Fruit fly (Drosophila melanogaster): ENCODE results near the gene CG31883.

Gene CG31883

DNA sequence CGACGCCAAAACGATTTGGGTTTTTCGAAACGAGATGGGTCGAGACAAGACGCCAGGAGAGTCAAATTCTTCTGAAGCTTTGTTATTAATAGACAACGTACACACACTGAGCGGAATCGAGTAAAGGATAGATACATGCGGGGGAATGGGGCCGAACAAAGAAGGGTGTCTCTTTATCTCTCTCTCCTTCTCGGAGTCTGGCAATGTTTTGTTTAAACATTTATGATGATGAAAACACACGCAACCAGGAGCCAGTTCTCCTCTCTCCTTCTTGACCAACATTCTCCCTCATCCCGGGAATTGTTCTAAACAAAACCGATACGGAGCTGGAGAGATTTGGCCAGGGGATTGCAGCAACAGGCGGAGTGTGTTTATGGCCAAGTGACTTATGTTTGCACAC is 29.5 kb downstream of the CG31883 start:
- TF ChIP-seq Mio (GFP tag; optimal IDR thresholded peaks at IDR 0.05) (no peak), Rel (GFP tag; optimal IDR thresholded peaks at IDR 0.05) (no peak), Rel (tag; optimal IDR thresholded peaks at IDR 0.05) (no peak), jim (GFP tag; optimal IDR thresholded peaks at IDR 0.05) (no peak), sv (GFP tag; optimal IDR thresholded peaks at IDR 0.05) (no peak), ey (GFP tag; optimal IDR thresholded peaks at IDR 0.05) (no peak), h (GFP tag; optimal IDR thresholded peaks at IDR 0.05) (no peak), lola (GFP tag; optimal IDR thresholded peaks at IDR 0.05) (no peak), pan (optimal IDR thresholded peaks at IDR 0.05) (no peak), usp (GFP tag; optimal IDR thresholded peaks at IDR 0.05) (no peak), N (GFP tag; optimal IDR thresholded peaks at IDR 0.05) (no peak), Hr78 (GFP tag; optimal IDR thresholded peaks at IDR 0.05) (no peak)

DNA sequence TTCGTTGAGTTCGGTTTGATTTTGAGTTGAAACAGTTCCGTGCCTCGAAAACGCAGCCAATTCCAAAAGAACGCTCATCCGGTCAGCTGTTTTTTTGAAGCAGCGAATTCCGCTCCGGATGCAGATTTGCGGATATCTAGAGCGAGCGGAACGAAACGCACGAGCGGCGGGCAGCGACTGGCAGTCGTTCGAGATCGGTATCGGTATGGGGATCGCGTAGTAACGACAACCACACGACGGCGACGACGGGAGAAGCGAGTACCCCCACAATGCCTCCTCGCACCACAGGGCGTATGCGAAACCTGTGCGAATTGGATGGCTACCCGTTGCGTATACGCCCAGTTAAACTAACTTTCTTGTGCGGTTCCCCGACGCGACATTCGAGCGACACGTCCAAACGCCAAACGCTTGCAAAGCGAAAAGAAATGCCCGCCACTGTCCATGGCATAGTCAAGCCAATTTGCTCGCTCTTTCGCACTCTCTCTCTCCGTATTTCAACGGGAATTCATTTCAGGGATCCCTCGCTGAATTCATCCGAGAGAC is 31.8 kb downstream of the CG31883 start:
- no peak for TF ChIP-seq pan (optimal IDR thresholded peaks at IDR 0.05)
- TF ChIP-seq GATAd (GFP tag; optimal IDR thresholded peaks at IDR 0.05) = no peak
- no peak for TF ChIP-seq jim (GFP tag; optimal IDR thresholded peaks at IDR 0.05)
- TF ChIP-seq Abd-B (GFP tag; optimal IDR thresholded peaks at IDR 0.05) = no peak
- no peak for TF ChIP-seq lola (GFP tag; optimal IDR thresholded peaks at IDR 0.05)
- TF ChIP-seq brk (GFP tag; optimal IDR thresholded peaks at IDR 0.05) = no peak
- TF ChIP-seq rgr (GFP tag; optimal IDR thresholded peaks at IDR 0.05) = no peak
- no peak for TF ChIP-seq dsf (GFP tag; optimal IDR thresholded peaks at IDR 0.05; ENCODE audit: borderline replicate concordance)
- TF ChIP-seq Hr78 (GFP tag; optimal IDR thresholded peaks at IDR 0.05) = no peak
- TF ChIP-seq tai (GFP tag; optimal IDR thresholded peaks at IDR 0.05) = no peak
- TF ChIP-seq N (GFP tag; optimal IDR thresholded peaks at IDR 0.05) = no peak
- TF ChIP-seq sv (GFP tag; optimal IDR thresholded peaks at IDR 0.05) = no peak
- TF ChIP-seq Sp1 (GFP tag; optimal IDR thresholded peaks at IDR 0.05) = no peak
- TF ChIP-seq foxo (GFP tag; optimal IDR thresholded peaks at IDR 0.05) = no peak
- TF ChIP-seq Rel (GFP tag; optimal IDR thresholded peaks at IDR 0.05) = no peak
- TF ChIP-seq Rel (tag; optimal IDR thresholded peaks at IDR 0.05) = no peak
- TF ChIP-seq Mio (GFP tag; optimal IDR thresholded peaks at IDR 0.05) = no peak
- TF ChIP-seq Jra (GFP tag; optimal IDR thresholded peaks at IDR 0.05) = no peak
- TF ChIP-seq Myc (optimal IDR thresholded peaks at IDR 0.05) = no peak

dm6 chr2L:9562713-9563112 is 34.4 kb downstream of the CG31883 start:
- no peak for TF ChIP-seq usp (GFP tag; optimal IDR thresholded peaks at IDR 0.05)
- TF ChIP-seq GATAd (GFP tag; optimal IDR thresholded peaks at IDR 0.05) = no peak
- no peak for TF ChIP-seq pan (optimal IDR thresholded peaks at IDR 0.05)
- no peak for TF ChIP-seq rgr (GFP tag; optimal IDR thresholded peaks at IDR 0.05)
- no peak for TF ChIP-seq Rel (GFP tag; optimal IDR thresholded peaks at IDR 0.05)
- no peak for TF ChIP-seq Rel (tag; optimal IDR thresholded peaks at IDR 0.05)
- no peak for TF ChIP-seq psq (GFP tag; optimal IDR thresholded peaks at IDR 0.05)
- TF ChIP-seq CG32264 (GFP tag; optimal IDR thresholded peaks at IDR 0.05) = no peak
- no peak for TF ChIP-seq fru (GFP tag; optimal IDR thresholded peaks at IDR 0.05)
- no peak for TF ChIP-seq OdsH (GFP tag; optimal IDR thresholded peaks at IDR 0.05)
- TF ChIP-seq N (GFP tag; optimal IDR thresholded peaks at IDR 0.05) = no peak
- no peak for TF ChIP-seq HLH106 (tag; optimal IDR thresholded peaks at IDR 0.05)
- TF ChIP-seq dmrt93B (GFP tag; optimal IDR thresholded peaks at IDR 0.05) = no peak

DNA sequence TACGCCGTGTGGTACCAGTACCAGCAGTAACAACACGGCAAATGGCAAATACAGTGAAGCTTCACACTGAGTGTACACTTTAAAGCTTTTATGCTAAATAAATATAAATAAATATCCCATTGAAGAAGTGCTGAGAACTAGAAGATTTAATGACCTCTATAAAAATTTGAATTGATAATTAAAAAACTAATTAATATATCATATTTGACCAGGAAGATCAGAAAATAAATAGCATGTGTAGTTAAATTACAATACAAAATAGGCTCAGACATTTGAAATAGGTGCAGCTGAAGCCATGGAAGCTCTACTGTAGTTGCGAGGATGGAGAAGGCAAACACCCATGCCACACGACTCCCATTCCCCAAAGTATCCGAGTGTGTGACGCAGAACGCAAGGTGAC is 36.2 kb downstream of the CG31883 start:
- no peak for TF ChIP-seq Mio (GFP tag; optimal IDR thresholded peaks at IDR 0.05)
- no peak for TF ChIP-seq Jra (GFP tag; optimal IDR thresholded peaks at IDR 0.05)
- TF ChIP-seq ey (GFP tag; optimal IDR thresholded peaks at IDR 0.05) = peak; percentile 19
- no peak for TF ChIP-seq CG9705 (GFP tag; optimal IDR thresholded peaks at IDR 0.05)
- no peak for TF ChIP-seq tai (GFP tag; optimal IDR thresholded peaks at IDR 0.05)
- TF ChIP-seq dl (GFP tag; optimal IDR thresholded peaks at IDR 0.05; ENCODE audit: insufficient read depth in 1 of 2, partially characterized antibody in 2 of 2) = no peak
- no peak for TF ChIP-seq usp (GFP tag; optimal IDR thresholded peaks at IDR 0.05)
- no peak for TF ChIP-seq Dfd (GFP tag; optimal IDR thresholded peaks at IDR 0.05)
- TF ChIP-seq Hnf4 (GFP tag; optimal IDR thresholded peaks at IDR 0.05) = no peak
- TF ChIP-seq Sp1 (GFP tag; optimal IDR thresholded peaks at IDR 0.05) = no peak
- TF ChIP-seq Hr83 (GFP tag; optimal IDR thresholded peaks at IDR 0.05; ENCODE audit: poor library complexity, severe bottlenecking) = no peak
- TF ChIP-seq jim (GFP tag; optimal IDR thresholded peaks at IDR 0.05) = no peak
- TF ChIP-seq HLH106 (tag; optimal IDR thresholded peaks at IDR 0.05) = peak; percentile 48
- no peak for TF ChIP-seq Dif (GFP tag; optimal IDR thresholded peaks at IDR 0.05; ENCODE audit: partially characterized antibody)
- TF ChIP-seq Myc (optimal IDR thresholded peaks at IDR 0.05) = no peak
- TF ChIP-seq N (GFP tag; optimal IDR thresholded peaks at IDR 0.05) = no peak
- peak; percentile 40 for TF ChIP-seq h (GFP tag; optimal IDR thresholded peaks at IDR 0.05)
- no peak for TF ChIP-seq woc (GFP tag; optimal IDR thresholded peaks at IDR 0.05)
- peak; percentile 1 for TF ChIP-seq psq (GFP tag; optimal IDR thresholded peaks at IDR 0.05)
- peak; percentile 31 for TF ChIP-seq rgr (GFP tag; optimal IDR thresholded peaks at IDR 0.05)
- no peak for TF ChIP-seq CG32264 (GFP tag; optimal IDR thresholded peaks at IDR 0.05)
- TF ChIP-seq brk (GFP tag; optimal IDR thresholded peaks at IDR 0.05) = no peak
- TF ChIP-seq foxo (GFP tag; optimal IDR thresholded peaks at IDR 0.05) = peak in 1 of 2 experiments; percentile 43
- no peak for TF ChIP-seq br (GFP tag; optimal IDR thresholded peaks at IDR 0.05)
- no peak for TF ChIP-seq Rel (GFP tag; optimal IDR thresholded peaks at IDR 0.05)
- no peak for TF ChIP-seq Rel (tag; optimal IDR thresholded peaks at IDR 0.05)
- TF ChIP-seq sage (GFP tag; optimal IDR thresholded peaks at IDR 0.05) = no peak
- no peak for TF ChIP-seq CrebA (GFP tag; optimal IDR thresholded peaks at IDR 0.05; ENCODE audit: borderline replicate concordance)
- no peak for TF ChIP-seq lola (GFP tag; optimal IDR thresholded peaks at IDR 0.05)
- no peak for TF ChIP-seq OdsH (GFP tag; optimal IDR thresholded peaks at IDR 0.05)
- TF ChIP-seq sv (GFP tag; optimal IDR thresholded peaks at IDR 0.05) = peak; percentile 8
- no peak for TF ChIP-seq Hr78 (GFP tag; optimal IDR thresholded peaks at IDR 0.05)

Measured in whole organism, wandering third instar larva.